Fruit fly (Drosophila melanogaster) whole organism, embryonic: Measurements from ENCODE around the gene sals.

Source experiments
- B-H2 ChIP-seq: fragments of 200-800 bp; sonication (Bioruptor generic); optimal IDR thresholded peaks from 2 replicates; lab custom pipeline; 2018; ENCODE audit warnings: missing biosample characterization, mild to moderate bottlenecking, missing genetic modification characterization
- CG10147 ChIP-seq: fragments of 200-800 bp; sonication (Bioruptor generic); optimal IDR thresholded peaks from 2 replicates; lab custom pipeline; 2019; ENCODE audit warnings: missing biosample characterization, mild to moderate bottlenecking, missing genetic modification characterization, moderate library complexity
- CG10366 ChIP-seq: fragments of 200-800 bp; sonication (Bioruptor generic); IDR thresholded peaks from 2 replicates; pipeline ENCODE4 v1.3.6; 2022; ENCODE audit warnings: missing biosample characterization, missing genetic modification characterization
- CG11695 ChIP-seq: fragments of 200-800 bp; sonication (Bioruptor generic); IDR thresholded peaks from 3 replicates; pipeline ENCODE4 v1.3.6; 2022; ENCODE audit warnings: missing biosample characterization, missing genetic modification characterization
- CG12659 ChIP-seq: fragments of 200-800 bp; sonication (Bioruptor generic); optimal IDR thresholded peaks from 3 replicates; lab custom pipeline; 2017; ENCODE audit warnings: mild to moderate bottlenecking, missing biosample characterization, missing genetic modification reagents, missing genetic modification characterization
- CG13123 ChIP-seq: fragments of 200-800 bp; sonication (Bioruptor generic); optimal IDR thresholded peaks from 2 replicates; lab custom pipeline; 2016; ENCODE audit warnings: missing biosample characterization, missing genetic modification characterization
- CG13287 ChIP-seq: fragments of 200-800 bp; sonication (Bioruptor generic); IDR thresholded peaks from 2 replicates; pipeline ENCODE4 v1.3.6; 2022; ENCODE audit warnings: missing biosample characterization, missing genetic modification characterization; ENCODE audit not compliant: partially characterized antibody
- CG13424 ChIP-seq: fragments of 200-800 bp; sonication (Bioruptor generic); optimal IDR thresholded peaks from 2 replicates; lab custom pipeline; 2019; ENCODE audit warnings: missing biosample characterization, mild to moderate bottlenecking, missing genetic modification characterization, moderate library complexity
- CG13775 ChIP-seq: fragments of 200-800 bp; sonication (Bioruptor generic); optimal IDR thresholded peaks from 3 replicates; lab custom pipeline; 2017; ENCODE audit warnings: missing biosample characterization, mild to moderate bottlenecking, missing genetic modification characterization
- CG17359 ChIP-seq: fragments of 200-800 bp; sonication (Bioruptor generic); optimal IDR thresholded peaks from 3 replicates; lab custom pipeline; 2018; ENCODE audit warnings: missing biosample characterization, mild to moderate bottlenecking, missing genetic modification characterization, moderate library complexity
- CG18619 ChIP-seq: fragments of 200-800 bp; sonication (Bioruptor generic); optimal IDR thresholded peaks from 3 replicates; lab custom pipeline; 2017; ENCODE audit warnings: missing biosample characterization, mild to moderate bottlenecking, missing genetic modification characterization
- CG2116 ChIP-seq: fragments of 200-800 bp; sonication (Bioruptor generic); optimal IDR thresholded peaks from 3 replicates; lab custom pipeline; 2018; ENCODE audit warnings: missing biosample characterization, mild to moderate bottlenecking, missing genetic modification characterization
- CG31441 ChIP-seq: fragments of 200-800 bp; sonication (Bioruptor generic); IDR thresholded peaks from 2 replicates; pipeline ENCODE4 v1.3.6; 2022; ENCODE audit warnings: missing biosample characterization, missing genetic modification characterization
- CG3847 ChIP-seq: fragments of 200-800 bp; sonication (Bioruptor generic); IDR thresholded peaks from 2 replicates; pipeline ENCODE4 v1.3.6; 2022; ENCODE audit warnings: missing biosample characterization, missing genetic modification characterization
- CG4404 ChIP-seq: fragments of 200-800 bp; sonication (Bioruptor generic); IDR thresholded peaks from 2 replicates; pipeline ENCODE4 v1.3.6; 2022; ENCODE audit warnings: missing biosample characterization, missing genetic modification characterization
- CG4424 ChIP-seq: fragments of 200-800 bp; sonication (Bioruptor generic); optimal IDR thresholded peaks from 3 replicates; lab custom pipeline; 2016; ENCODE audit warnings: missing biosample characterization, missing genetic modification characterization
- CoRest ChIP-seq: fragments of 200-800 bp; sonication (Bioruptor generic); optimal IDR thresholded peaks from 3 replicates; lab custom pipeline; 2018; ENCODE audit warnings: missing biosample characterization, mild to moderate bottlenecking, missing genetic modification characterization, moderate library complexity
- Deaf1 ChIP-seq: fragments of 200-800 bp; optimal IDR thresholded peaks from 3 replicates; lab custom pipeline; 2019; ENCODE audit warnings: missing biosample characterization, mild to moderate bottlenecking, missing genetic modification characterization, moderate library complexity
- Dip3 ChIP-seq: fragments of 200-800 bp; sonication (Bioruptor generic); optimal IDR thresholded peaks from 3 replicates; lab custom pipeline; 2016; ENCODE audit warnings: missing biosample characterization, missing genetic modification characterization
- Dref ChIP-seq: fragments of 200-800 bp; sonication (Bioruptor generic); IDR thresholded peaks from 2 replicates; pipeline ENCODE4 v1.3.6; 2022; ENCODE audit warnings: missing biosample characterization, missing genetic modification characterization
- Elba2 ChIP-seq: fragments of 200-800 bp; sonication (Bioruptor generic); optimal IDR thresholded peaks from 3 replicates; lab custom pipeline; 2016; ENCODE audit warnings: missing biosample characterization, missing genetic modification characterization
- Fer3 ChIP-seq: fragments of 200-800 bp; sonication (Bioruptor generic); optimal IDR thresholded peaks from 2 replicates; lab custom pipeline; 2018; ENCODE audit warnings: missing biosample characterization, mild to moderate bottlenecking, missing genetic modification characterization, moderate library complexity
- H15 ChIP-seq: fragments of 200-800 bp; sonication (Bioruptor generic); IDR thresholded peaks from 3 replicates; pipeline ENCODE4 v1.3.6; 2022; ENCODE audit warnings: missing biosample characterization, missing genetic modification characterization
- Hey ChIP-seq: fragments of 200-800 bp; sonication (Bioruptor generic); optimal IDR thresholded peaks from 3 replicates; lab custom pipeline; 2018; ENCODE audit warnings: missing biosample characterization, mild to moderate bottlenecking, missing genetic modification characterization
- NK7.1 ChIP-seq: fragments of 200-800 bp; sonication (Bioruptor generic); optimal IDR thresholded peaks from 3 replicates; lab custom pipeline; 2016; ENCODE audit warnings: missing biosample characterization, missing genetic modification characterization
- Nf-YC ChIP-seq: fragments of 200-800 bp; optimal IDR thresholded peaks from 3 replicates; lab custom pipeline; 2019; ENCODE audit warnings: missing biosample characterization, mild to moderate bottlenecking, missing genetic modification characterization, moderate library complexity
- Ptx1 ChIP-seq: fragments of 200-800 bp; sonication (Bioruptor generic); IDR thresholded peaks from 2 replicates; pipeline ENCODE4 v1.3.6; 2022; ENCODE audit warnings: missing biosample characterization, missing genetic modification characterization
- Six4 ChIP-seq: fragments of 200-800 bp; sonication (Bioruptor generic); optimal IDR thresholded peaks from 2 replicates; lab custom pipeline; 2016; ENCODE audit warnings: missing biosample characterization, missing genetic modification characterization
- Spps ChIP-seq: fragments of 200-800 bp; sonication (Bioruptor generic); optimal IDR thresholded peaks from 2 replicates; lab custom pipeline; 2018; ENCODE audit warnings: missing biosample characterization, mild to moderate bottlenecking, missing genetic modification characterization
- Ssrp ChIP-seq: fragments of 200-800 bp; sonication (Bioruptor generic); optimal IDR thresholded peaks from 2 replicates; lab custom pipeline; 2018; ENCODE audit warnings: missing biosample characterization, mild to moderate bottlenecking, missing genetic modification characterization, moderate library complexity
- Taf1 ChIP-seq: fragments of 200-800 bp; sonication (Bioruptor generic); IDR thresholded peaks from 2 replicates; pipeline ENCODE4 v1.3.6; 2022; ENCODE audit warnings: missing biosample characterization, missing genetic modification characterization
- Vsx1 ChIP-seq: fragments of 200-800 bp; sonication (Bioruptor generic); optimal IDR thresholded peaks from 2 replicates; lab custom pipeline; 2017; ENCODE audit warnings: missing biosample characterization, mild to moderate bottlenecking, missing genetic modification characterization, missing genetic modification reagents
- abd-A ChIP-seq: fragments of 200-800 bp; sonication (Bioruptor generic); optimal IDR thresholded peaks from 3 replicates; lab custom pipeline; 2019; ENCODE audit warnings: missing biosample characterization, mild to moderate bottlenecking, missing genetic modification characterization, moderate library complexity
- bcd ChIP-seq: fragments of 200-800 bp; sonication (Bioruptor generic); optimal IDR thresholded peaks from 2 replicates; lab custom pipeline; 2017; ENCODE audit warnings: missing biosample characterization, mild to moderate bottlenecking, missing genetic modification characterization
- chn ChIP-seq: fragments of 200-800 bp; sonication (Bioruptor generic); optimal IDR thresholded peaks from 2 replicates; lab custom pipeline; 2016; ENCODE audit warnings: missing biosample characterization, missing genetic modification characterization
- ci ChIP-seq: fragments of 200-800 bp; sonication (Bioruptor generic); IDR thresholded peaks from 3 replicates; pipeline ENCODE4 v1.3.6; 2022; ENCODE audit warnings: missing biosample characterization, missing genetic modification characterization
- crol ChIP-seq: fragments of 200-800 bp; sonication (Bioruptor generic); IDR thresholded peaks from 2 replicates; pipeline ENCODE4 v1.3.6; 2022; ENCODE audit warnings: missing biosample characterization, missing genetic modification characterization
- cwo ChIP-seq: fragments of 200-800 bp; sonication (Bioruptor generic); optimal IDR thresholded peaks from 3 replicates; lab custom pipeline; 2017; ENCODE audit warnings: missing biosample characterization, missing genetic modification characterization, mild to moderate bottlenecking, moderate library complexity, missing genetic modification reagents
- en ChIP-seq: fragments of 200-800 bp; sonication (Bioruptor generic); optimal IDR thresholded peaks from 2 replicates; lab custom pipeline; 2016; ENCODE audit warnings: missing biosample characterization, missing genetic modification characterization
- fd64A ChIP-seq: fragments of 200-800 bp; sonication (Bioruptor generic); optimal IDR thresholded peaks from 3 replicates; lab custom pipeline; 2018; ENCODE audit warnings: missing biosample characterization, mild to moderate bottlenecking, missing genetic modification characterization
- her ChIP-seq: fragments of 200-800 bp; sonication (Bioruptor generic); optimal IDR thresholded peaks from 2 replicates; lab custom pipeline; 2016; ENCODE audit warnings: missing biosample characterization, missing genetic modification characterization
- insv ChIP-seq, 2 experiments: fragments of 200-800 bp; sonication (Bioruptor generic); optimal IDR thresholded peaks; 3 replicates each; lab custom pipeline; 2016 to 2018; ENCODE audit warnings: missing biosample characterization in 2 of 2, missing genetic modification characterization in 2 of 2
- jumu ChIP-seq: fragments of 200-800 bp; sonication (Bioruptor generic); optimal IDR thresholded peaks from 3 replicates; lab custom pipeline; 2016; ENCODE audit warnings: missing biosample characterization, missing genetic modification characterization
- pum ChIP-seq: fragments of 200-800 bp; sonication (Bioruptor generic); optimal IDR thresholded peaks from 2 replicates; lab custom pipeline; 2016; ENCODE audit warnings: missing biosample characterization, missing genetic modification characterization
- seq ChIP-seq: fragments of 200-800 bp; sonication (Bioruptor generic); IDR thresholded peaks from 2 replicates; pipeline ENCODE4 v1.3.6; 2022; ENCODE audit warnings: missing biosample characterization, missing genetic modification characterization
- tgo ChIP-seq: fragments of 200-800 bp; sonication (Bioruptor generic); IDR thresholded peaks from 3 replicates; pipeline ENCODE4 v1.3.6; 2022; ENCODE audit warnings: missing biosample characterization, missing genetic modification characterization
- tna ChIP-seq: fragments of 200-800 bp; sonication (Bioruptor generic); IDR thresholded peaks from 2 replicates; pipeline ENCODE4 v1.3.6; 2022; ENCODE audit warnings: missing biosample characterization, missing genetic modification characterization; ENCODE audit not compliant: partially characterized antibody
- vfl ChIP-seq: fragments of 200-800 bp; sonication (Bioruptor generic); optimal IDR thresholded peaks from 2 replicates; lab custom pipeline; 2016; ENCODE audit warnings: missing biosample characterization, missing genetic modification characterization
- zen2 ChIP-seq: fragments of 200-800 bp; sonication (Bioruptor generic); IDR thresholded peaks from 3 replicates; pipeline ENCODE4 v1.3.6; 2022; ENCODE audit warnings: missing biosample characterization, missing genetic modification characterization; ENCODE audit not compliant: partially characterized antibody

The sals gene

dm6 chr3R:11435537-11436234 lies 15.9 kb downstream of the sals start, which contains the start of the genes Exd2 and CG5281 (continued):
- TF ChIP-seq fd64A (GFP tag; lab: Kevin White, UChicago) (no peak), bcd (GFP tag; lab: Kevin White, UChicago) (peak; percentile 39), CG4424 (GFP tag; lab: Kevin White, UChicago) (peak; percentile 43), CG13287 (peak; percentile 54; the same call in 1 of the 2 replicates), CG13424 (tag; lab: Kevin White, UChicago) (peak; percentile 66), Deaf1 (peak; percentile 73), seq (GFP tag; lab: Robert Waterston, UW) (no peak), Dref (GFP tag; lab: Robert Waterston, UW) (peak; percentile 40; the same call in 1 of the 2 replicates), insv (GFP tag; optimal IDR thresholded peaks at IDR 0.05; lab: Kevin White, UChicago) (peak in 1 of 2 experiments; percentile 23), NK7.1 (peak; percentile 15), Vsx1 (no peak), Six4 (GFP tag; lab: Kevin White, UChicago) (peak; percentile 69), CG10147 (peak; percentile 26), CG31441 (GFP tag; lab: Robert Waterston, UW) (no peak; the same call in none of the 2 replicates), CG4404 (no peak), tgo (GFP tag; lab: Robert Waterston, UW) (peak; percentile 14; the same call in 1 of the 3 replicates), Nf-YC (peak; percentile 25), her (GFP tag; lab: Kevin White, UChicago) (peak; percentile 24), Dip3 (GFP tag; lab: Kevin White, UChicago) (peak; percentile 50), CG13775 (peak; percentile 61), CG13123 (GFP tag; lab: Kevin White, UChicago) (peak; percentile 53), CG18619 (GFP tag; lab: Kevin White, UChicago) (peak; percentile 30), cwo (GFP tag; lab: Kevin White, UChicago) (peak; percentile 16), tna (GFP tag; lab: Robert Waterston, UW) (no peak), Ssrp (peak; percentile 32), en (GFP tag; lab: Kevin White, UChicago) (peak; percentile 4), CG2116 (peak; percentile 87), B-H2 (GFP tag; lab: Kevin White, UChicago) (peak; percentile 44), ci (GFP tag; lab: Robert Waterston, UW) (peak; percentile 77; the same call in 2 of the 3 replicates), abd-A (tag; lab: Kevin White, UChicago) (no peak), pum (GFP tag; lab: Kevin White, UChicago) (peak; percentile 49), CG3847 (GFP tag; lab: Robert Waterston, UW) (peak; percentile 72), Elba2 (peak; percentile 20), Hey (tag; lab: Kevin White, UChicago) (peak; percentile 21), CoRest (tag; lab: Kevin White, UChicago) (peak; percentile 90), H15 (GFP tag; lab: Robert Waterston, UW) (no peak), CG17359 (peak; percentile 53), CG11695 (GFP tag; lab: Robert Waterston, UW) (no peak), vfl (GFP tag; lab: Kevin White, UChicago) (peak; percentile 41), Fer3 (tag; lab: Kevin White, UChicago) (peak; percentile 63), zen2 (GFP tag; lab: Robert Waterston, UW) (no peak), Ptx1 (GFP tag; lab: Robert Waterston, UW) (peak; percentile 37; the same call in 1 of the 2 replicates), chn (GFP tag; lab: Kevin White, UChicago) (peak; percentile 59), jumu (peak; percentile 17), CG10366 (GFP tag; lab: Robert Waterston, UW) (peak; percentile 31; the same call in 1 of the 2 replicates), Taf1 (no peak), CG12659 (GFP tag; lab: Kevin White, UChicago) (peak; percentile 75), crol (GFP tag; lab: Robert Waterston, UW) (no peak), Spps (tag; lab: Kevin White, UChicago) (peak; percentile 18)
